Worm (Caenorhabditis elegans) whole organism, young adult: Measurements from ENCODE around the gene srsx-13.

Experiments
- ama-1 ChIP-seq, 3 experiments: fragments of 150-350 bp in 1 of 3; sonication (generic microtip) in 2 of 3; optimal IDR thresholded peaks; 2 replicates each; lab custom pipeline; 2014 to 2018; ENCODE audit warnings: missing biosample characterization in 2 of 3, missing genetic modification characterization in 2 of 3, missing genetic modification reagents in 2 of 3
- atf-7 ChIP-seq: sonication (generic microtip); optimal IDR thresholded peaks from 2 replicates; lab custom pipeline; 2017; ENCODE audit warnings: mild to moderate bottlenecking, missing genetic modification characterization, missing compliant biosample characterization
- ets-4 ChIP-seq: fragments of 200-800 bp; sonication (Bioruptor generic); optimal IDR thresholded peaks from 2 replicates; lab custom pipeline; 2018; ENCODE audit warnings: mild to moderate bottlenecking, missing genetic modification characterization, missing compliant biosample characterization
- him-1 ChIP-seq: sonication (generic microtip); optimal IDR thresholded peaks from 2 replicates; lab custom pipeline; 2016; ENCODE audit warnings: missing genotype, missing genetic modification reagents, missing genetic modification characterization, missing compliant biosample characterization
- hrde-1 ChIP-seq: sonication (generic microtip); optimal IDR thresholded peaks from 2 replicates; lab custom pipeline; 2016; ENCODE audit warnings: missing genetic modification characterization, mild to moderate bottlenecking, missing compliant biosample characterization, moderate library complexity, missing genotype, missing genetic modification reagents, borderline replicate concordance
- lin-40 ChIP-seq: sonication (generic microtip); optimal IDR thresholded peaks from 2 replicates; lab custom pipeline; 2016; ENCODE audit warnings: missing genetic modification characterization, mild to moderate bottlenecking, missing compliant biosample characterization, missing genotype, missing genetic modification reagents
- sea-2 ChIP-seq: fragments of 200-800 bp; sonication (Bioruptor generic); IDR thresholded peaks from 2 replicates; pipeline ENCODE4 v1.3.6; 2022; ENCODE audit warnings: missing genetic modification characterization, missing compliant biosample characterization
- snpc-1.3 ChIP-seq: sonication (generic microtip); optimal IDR thresholded peaks from 2 replicates; lab custom pipeline; 2017; ENCODE audit warnings: missing genetic modification characterization, mild to moderate bottlenecking, missing compliant biosample characterization, antibody characterized with exemption, moderate library complexity, missing genotype, missing genetic modification reagents; ENCODE audit not compliant: insufficient read depth

- TF ChIP-seq snpc-1.3 (tag; lab: Kevin White, UChicago) (no peak), sea-2 (GFP tag; lab: Robert Waterston, UW) (no peak), ets-4 (GFP tag; lab: Kevin White, UChicago) (no peak), atf-7 (tag; lab: Kevin White, UChicago) (no peak), lin-40 (tag; lab: Kevin White, UChicago) (no peak), ama-1 (optimal IDR thresholded peaks at IDR 0.05; lab: Kevin White, UChicago) (no peak), ama-1 (GFP tag; optimal IDR thresholded peaks at IDR 0.05; lab: Kevin White, UChicago) (no peak), him-1 (tag; lab: Kevin White, UChicago) (no peak), hrde-1 (no peak)
These were observed 13.5 kb downstream of the srsx-13 start for ce11 chrV:4969503-4969902.
